Worm (Caenorhabditis elegans): ENCODE data around the gene svh-1.

The svh-1 gene

ce11 chrIV:8259904-8260303 lies 53.5 kb downstream of the svh-1 start, which contains the start of gene K07H8.7:
Gene K07H8.7 (minus strand): TSS chrIV:8260004.
- TF ChIP-seq unc-86 (tag; optimal IDR thresholded peaks at IDR 0.05) = no peak
- no peak for TF ChIP-seq K02D7.2 (tag; optimal IDR thresholded peaks at IDR 0.05)
- TF ChIP-seq ceh-31 (tag; optimal IDR thresholded peaks at IDR 0.05) = no peak
- no peak for TF ChIP-seq madf-2 (tag; optimal IDR thresholded peaks at IDR 0.05)
- TF ChIP-seq pax-1 (tag; optimal IDR thresholded peaks at IDR 0.05) = no peak
- TF ChIP-seq syd-9 (tag; optimal IDR thresholded peaks at IDR 0.05) = no peak
- TF ChIP-seq pqm-1 (tag; optimal IDR thresholded peaks at IDR 0.05) = no peak
- no peak for TF ChIP-seq sox-2 (GFP tag; IDR thresholded peaks at IDR 0.05)
- TF ChIP-seq ref-2 (tag; optimal IDR thresholded peaks at IDR 0.05) = no peak
- no peak for TF ChIP-seq odd-2 (tag; optimal IDR thresholded peaks at IDR 0.05)
- TF ChIP-seq ceh-24 (tag; optimal IDR thresholded peaks at IDR 0.05) = no peak
- TF ChIP-seq ama-1 (optimal IDR thresholded peaks at IDR 0.05) = no peak
- TF ChIP-seq ztf-16 (tag; optimal IDR thresholded peaks at IDR 0.05) = no peak
- no peak for TF ChIP-seq F13H6.1 (tag; optimal IDR thresholded peaks at IDR 0.05)
- TF ChIP-seq hlh-8 (tag; optimal IDR thresholded peaks at IDR 0.05) = no peak
- no peak for TF ChIP-seq C08G9.2 (tag; optimal IDR thresholded peaks at IDR 0.05)
- no peak for TF ChIP-seq gmeb-2 (tag; optimal IDR thresholded peaks at IDR 0.05)

DNA sequence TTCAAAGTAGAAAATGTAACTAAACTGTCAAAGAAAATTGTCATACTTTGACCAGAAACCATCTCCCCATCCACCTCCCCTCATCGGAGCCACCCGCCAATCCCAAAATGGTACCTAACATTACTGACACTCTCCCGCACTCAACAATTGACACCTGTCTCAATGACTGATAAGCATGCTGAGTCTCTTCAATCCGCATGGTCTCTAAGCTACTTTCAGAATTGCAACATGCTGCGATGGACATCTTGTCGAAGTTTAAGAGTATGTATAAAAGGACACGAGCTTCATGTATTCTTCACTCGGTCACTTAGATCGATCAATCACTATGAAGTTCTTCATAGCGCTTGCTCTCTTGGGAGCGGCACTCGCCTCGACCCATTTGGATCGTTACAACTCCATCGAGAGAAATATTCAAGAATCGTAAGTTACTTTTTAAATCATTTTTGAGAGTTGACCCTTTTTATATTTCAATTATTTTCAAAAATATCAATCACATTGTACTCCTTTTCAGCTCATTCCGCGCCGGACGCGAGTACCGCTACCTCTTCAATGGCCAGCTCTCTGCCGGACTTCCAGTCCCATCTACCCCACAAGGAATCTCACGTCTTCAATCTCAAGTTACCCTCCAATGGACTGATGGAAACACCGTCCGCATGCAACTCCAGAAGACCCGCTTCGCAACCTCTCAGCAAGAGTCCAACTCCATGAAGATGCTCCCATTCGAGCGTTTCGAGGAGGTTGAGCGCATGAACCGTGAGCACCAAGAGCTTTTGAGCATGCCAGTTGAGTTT lies 54.6 kb downstream of the svh-1 start, which contains the start of gene vit-6:
Gene vit-6 (plus strand): TSS at position 310 of the 791 bp plus-strand sequence.
- TF ChIP-seq ceh-30 (tag; optimal IDR thresholded peaks at IDR 0.05) (no peak), hlh-15 (tag; optimal IDR thresholded peaks at IDR 0.05) (no peak)

DNA sequence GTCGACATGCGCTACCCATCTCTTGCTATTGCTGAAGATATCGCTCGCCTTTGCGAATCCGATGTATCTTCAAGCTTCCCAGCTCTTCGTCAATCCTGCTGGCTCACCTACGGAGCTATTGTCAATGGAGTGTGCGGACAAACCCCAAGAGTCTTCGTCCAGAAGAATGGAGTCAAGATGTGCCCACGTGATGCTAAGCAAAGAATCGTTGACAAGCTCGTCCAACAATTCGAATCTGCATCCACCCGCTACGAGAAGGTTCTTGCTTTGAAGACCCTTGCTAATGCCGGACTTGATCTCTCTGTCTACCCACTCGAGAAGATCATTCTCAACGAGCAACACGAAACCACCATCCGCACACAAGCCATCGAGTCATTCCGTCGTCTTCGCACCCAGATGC lies 56.3 kb downstream of the svh-1 start:
- no peak for TF ChIP-seq pros-1 (tag; optimal IDR thresholded peaks at IDR 0.05)
- no peak for TF ChIP-seq ceh-2 (tag; optimal IDR thresholded peaks at IDR 0.05)
- no peak for TF ChIP-seq tbx-2 (tag; optimal IDR thresholded peaks at IDR 0.05)
- TF ChIP-seq rnt-1 (tag; optimal IDR thresholded peaks at IDR 0.05) = no peak
- no peak for TF ChIP-seq fax-1 (tag; optimal IDR thresholded peaks at IDR 0.05)
- no peak for TF ChIP-seq dve-1 (tag; optimal IDR thresholded peaks at IDR 0.05)
- TF ChIP-seq syd-9 (tag; optimal IDR thresholded peaks at IDR 0.05) = no peak
- no peak for TF ChIP-seq nhr-11 (tag; optimal IDR thresholded peaks at IDR 0.05)
- TF ChIP-seq fkh-6 (tag; optimal IDR thresholded peaks at IDR 0.05) = no peak
- no peak for TF ChIP-seq hlh-8 (tag; optimal IDR thresholded peaks at IDR 0.05)
- TF ChIP-seq ceh-24 (tag; optimal IDR thresholded peaks at IDR 0.05) = no peak
- TF ChIP-seq hlh-6 (tag; optimal IDR thresholded peaks at IDR 0.05) = no peak
- no peak for TF ChIP-seq ama-1 (optimal IDR thresholded peaks at IDR 0.05)

Data from whole organism, late embryonic.